Worm (Caenorhabditis elegans): ENCODE measurements around the gene kin-9.
"Not testable (repeated sequence)": the region's sequence is repeated elsewhere in the genome, so short reads cannot be mapped to it uniquely, and the experiment has no call there.

Gene kin-9

ce11 chrX:8404308-8405085 lies 28.0 kb upstream of the kin-9 start (continued):
- no peak for TF ChIP-seq dmd-4 (tag; optimal IDR thresholded peaks at IDR 0.05)
- peak; percentile 85 for TF ChIP-seq nhr-25 (tag; optimal IDR thresholded peaks at IDR 0.05)
- TF ChIP-seq F13H6.1 (tag; optimal IDR thresholded peaks at IDR 0.05), result peak; percentile 96
- no peak for TF ChIP-seq mbf-1 (tag; optimal IDR thresholded peaks at IDR 0.05)
- peak; percentile 16 for TF ChIP-seq unc-62 (GFP tag; optimal IDR thresholded peaks at IDR 0.05)
- TF ChIP-seq aly-2 (tag; optimal IDR thresholded peaks at IDR 0.05), result no peak
- TF ChIP-seq mab-5 (tag; optimal IDR thresholded peaks at IDR 0.05), result peak; percentile 71
- peak; percentile 37 for TF ChIP-seq zag-1 (tag; optimal IDR thresholded peaks at IDR 0.05)
- TF ChIP-seq lin-39 (tag; optimal IDR thresholded peaks at IDR 0.05), result no peak

- TF ChIP-seq lin-11 (tag; optimal IDR thresholded peaks at IDR 0.05) (no peak), nhr-23 (tag; optimal IDR thresholded peaks at IDR 0.05) (no peak), aly-2 (tag; optimal IDR thresholded peaks at IDR 0.05) (no peak), elt-1 (tag; optimal IDR thresholded peaks at IDR 0.05) (no peak), nhr-129 (tag; optimal IDR thresholded peaks at IDR 0.05) (no peak), R02D3.7 (tag; optimal IDR thresholded peaks at IDR 0.05) (no peak), mbf-1 (tag; optimal IDR thresholded peaks at IDR 0.05) (no peak), nhr-21 (tag; optimal IDR thresholded peaks at IDR 0.05) (no peak), snpc-4 (tag; optimal IDR thresholded peaks at IDR 0.05) (no peak), lsy-2 (tag; optimal IDR thresholded peaks at IDR 0.05) (no peak), nhr-25 (tag; optimal IDR thresholded peaks at IDR 0.05) (no peak), unc-55 (GFP tag; optimal IDR thresholded peaks at IDR 0.05) (no peak), sma-9 (GFP tag; optimal IDR thresholded peaks at IDR 0.05) (no peak), sma-9 (tag; optimal IDR thresholded peaks at IDR 0.05) (no peak), nhr-237 (tag; optimal IDR thresholded peaks at IDR 0.05) (no peak)
These were observed 25.6 kb upstream of the kin-9 start for ce11 chrX:8406815-8407214.

- no peak for TF ChIP-seq sma-3 (GFP tag; optimal IDR thresholded peaks at IDR 0.05)
- TF ChIP-seq nhr-10 (tag; optimal IDR thresholded peaks at IDR 0.05), result no peak
- TF ChIP-seq aly-2 (tag; optimal IDR thresholded peaks at IDR 0.05), result no peak
- no peak for TF ChIP-seq nhr-23 (tag; optimal IDR thresholded peaks at IDR 0.05)
- no peak for TF ChIP-seq C34F6.9 (tag; optimal IDR thresholded peaks at IDR 0.05)
- TF ChIP-seq lin-13 (GFP tag; optimal IDR thresholded peaks at IDR 0.05), result no peak
- TF ChIP-seq crh-2 (tag; optimal IDR thresholded peaks at IDR 0.05), result no peak
- TF ChIP-seq nhr-25 (tag; optimal IDR thresholded peaks at IDR 0.05), result no peak
- no peak for TF ChIP-seq nhr-237 (tag; optimal IDR thresholded peaks at IDR 0.05)
- TF ChIP-seq peb-1 (tag; optimal IDR thresholded peaks at IDR 0.05), result no peak
- no peak for TF ChIP-seq nhr-11 (tag; optimal IDR thresholded peaks at IDR 0.05)
- no peak for TF ChIP-seq skn-1 (tag; optimal IDR thresholded peaks at IDR 0.05)
These were observed 24.2 kb upstream of the kin-9 start, which contains the start of gene sulp-3 for ce11 chrX:8408267-8408666. Gene sulp-3, minus strand, starts transcription at chrX:8408367.

ce11 chrX:8410754-8411153 lies 21.7 kb upstream of the kin-9 start, which contains the start of gene F08F1.9:
Gene F08F1.9, minus strand, starts transcription at chrX:8410854.
- not testable (repeated sequence) for TF ChIP-seq nhr-25, lsy-2, aly-2 (tag; optimal IDR thresholded peaks at IDR 0.05)

ce11 chrX:8413130-8413529 lies 19.3 kb upstream of the kin-9 start, which contains the start of gene F08F1.4:
Gene F08F1.4, plus strand, starts transcription at chrX:8413430.
- no peak for TF ChIP-seq dmd-4 (tag; optimal IDR thresholded peaks at IDR 0.05)
- TF ChIP-seq nhr-11 (tag; optimal IDR thresholded peaks at IDR 0.05), result no peak
- no peak for TF ChIP-seq mdl-1 (tag; optimal IDR thresholded peaks at IDR 0.05)
- no peak for TF ChIP-seq mbf-1 (tag; optimal IDR thresholded peaks at IDR 0.05)
- no peak for TF ChIP-seq ama-1 (optimal IDR thresholded peaks at IDR 0.05)
- no peak for TF ChIP-seq alr-1 (tag; optimal IDR thresholded peaks at IDR 0.05)
- no peak for TF ChIP-seq nhr-237 (tag; optimal IDR thresholded peaks at IDR 0.05)
- no peak for TF ChIP-seq lin-39 (tag; optimal IDR thresholded peaks at IDR 0.05)
- TF ChIP-seq Y55F3AM.14 (GFP tag; optimal IDR thresholded peaks at IDR 0.05), result no peak
- no peak for TF ChIP-seq nhr-25 (tag; optimal IDR thresholded peaks at IDR 0.05)
- no peak for TF ChIP-seq nhr-21 (tag; optimal IDR thresholded peaks at IDR 0.05)
- no peak for TF ChIP-seq nhr-77 (tag; optimal IDR thresholded peaks at IDR 0.05)
- TF ChIP-seq nhr-129 (tag; optimal IDR thresholded peaks at IDR 0.05), result no peak
- TF ChIP-seq lin-13 (GFP tag; optimal IDR thresholded peaks at IDR 0.05), result no peak
- TF ChIP-seq nhr-23 (tag; optimal IDR thresholded peaks at IDR 0.05), result no peak

Data from whole organism, L2 larva.